Worm (Caenorhabditis elegans): ENCODE data around the gene mltn-12.

The mltn-12 gene

DNA sequence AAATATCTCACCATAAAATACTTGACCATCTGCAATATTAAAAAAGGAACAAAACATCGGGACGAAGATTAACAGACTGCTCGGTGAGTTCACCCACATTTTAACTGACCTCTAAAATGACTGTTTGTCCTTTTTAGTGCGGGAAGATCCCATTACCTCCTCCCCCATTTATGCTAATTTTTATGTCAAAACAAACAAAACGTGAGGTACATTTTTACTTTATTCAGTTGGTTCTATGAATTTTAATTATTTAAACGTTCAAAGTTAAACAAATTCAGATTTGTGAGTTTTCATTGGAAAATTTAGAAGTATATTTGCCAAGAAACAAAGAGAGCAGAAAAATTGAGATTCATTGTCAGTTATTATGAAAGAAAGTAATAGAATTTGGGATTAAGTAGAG lies 9.8 kb downstream of the mltn-12 start, which contains the start of gene C53D6.8:
TSS of gene C53D6.8 (minus strand) at position 101 of the 400 bp plus-strand sequence.
- TF ChIP-seq T23F11.4 (GFP tag; optimal IDR thresholded peaks at IDR 0.05): no peak
- no peak for TF ChIP-seq tbx-2 (tag; optimal IDR thresholded peaks at IDR 0.05)
- TF ChIP-seq hlh-30 (tag; optimal IDR thresholded peaks at IDR 0.05; ENCODE audit: insufficient read depth): no peak
- TF ChIP-seq hlh-6 (tag; optimal IDR thresholded peaks at IDR 0.05): no peak
- no peak for TF ChIP-seq elt-4 (tag; optimal IDR thresholded peaks at IDR 0.05)
- no peak for TF ChIP-seq nhr-11 (tag; optimal IDR thresholded peaks at IDR 0.05)
- no peak for TF ChIP-seq Y22D7AL.16 (tag; optimal IDR thresholded peaks at IDR 0.05)
- TF ChIP-seq lin-11 (tag; optimal IDR thresholded peaks at IDR 0.05): no peak
- no peak for TF ChIP-seq ama-1 (optimal IDR thresholded peaks at IDR 0.05)
- no peak for TF ChIP-seq ceh-14 (tag; optimal IDR thresholded peaks at IDR 0.05)
- no peak for TF ChIP-seq ref-2 (tag; optimal IDR thresholded peaks at IDR 0.05)
- TF ChIP-seq hlh-15 (tag; optimal IDR thresholded peaks at IDR 0.05): no peak
- no peak for TF ChIP-seq sox-4 (tag; optimal IDR thresholded peaks at IDR 0.05)

DNA sequence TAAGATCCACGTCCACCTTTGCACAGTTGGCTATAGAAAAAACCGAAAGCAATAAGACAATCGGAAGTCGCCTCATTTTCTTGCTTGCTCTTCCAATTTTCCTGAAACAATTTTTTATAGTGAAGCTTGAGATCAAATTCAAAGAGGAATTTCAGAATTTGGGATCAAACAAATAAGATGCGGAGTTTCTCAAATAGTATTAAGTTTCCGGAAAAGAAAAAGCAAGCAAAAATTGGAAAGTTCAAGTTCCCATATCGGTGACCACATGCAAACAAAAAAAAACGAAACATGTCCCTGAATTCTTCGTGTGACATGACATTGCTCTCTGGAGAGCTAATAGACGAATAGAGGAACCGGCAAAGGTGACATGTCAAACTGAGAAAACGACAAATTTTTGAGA lies 12.4 kb downstream of the mltn-12 start, which contains the start of gene unc-129:
TSS of gene unc-129 (minus strand) at position 101 of the 400 bp plus-strand sequence.
- no peak for TF ChIP-seq tbx-7 (tag; optimal IDR thresholded peaks at IDR 0.05)
- no peak for TF ChIP-seq npax-4 (tag; optimal IDR thresholded peaks at IDR 0.05)
- TF ChIP-seq Y22D7AL.16 (tag; optimal IDR thresholded peaks at IDR 0.05): no peak
- TF ChIP-seq C38D4.7 (GFP tag; optimal IDR thresholded peaks at IDR 0.05): no peak
- no peak for TF ChIP-seq dmd-4 (tag; optimal IDR thresholded peaks at IDR 0.05; ENCODE audit: borderline replicate concordance)

DNA sequence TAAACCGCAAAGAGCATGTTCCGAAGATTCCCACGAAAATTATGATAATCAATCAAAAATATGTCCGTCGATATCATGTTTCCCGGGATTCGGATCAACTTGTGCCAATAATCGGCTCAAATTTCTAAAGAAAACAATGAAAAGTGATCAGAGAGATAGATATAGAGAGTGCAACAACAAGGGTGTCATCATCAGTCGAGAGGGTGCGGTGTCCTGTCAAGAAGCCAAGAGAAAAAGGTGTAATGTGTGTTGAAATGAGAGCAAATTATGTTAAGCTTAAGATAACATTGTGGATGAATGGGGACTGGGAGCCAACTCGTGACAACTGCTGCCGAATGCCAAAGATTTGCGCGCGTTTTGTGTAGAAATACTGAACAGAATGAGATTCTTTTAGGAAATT lies 15.1 kb downstream of the mltn-12 start:
- TF ChIP-seq ceh-34 (tag; optimal IDR thresholded peaks at IDR 0.05) (peak; percentile 74), unc-55 (GFP tag; optimal IDR thresholded peaks at IDR 0.05) (peak; percentile 69), C08G9.2 (tag; optimal IDR thresholded peaks at IDR 0.05) (no peak), ceh-22 (tag; optimal IDR thresholded peaks at IDR 0.05) (no peak), rnt-1 (tag; optimal IDR thresholded peaks at IDR 0.05) (peak; percentile 51), ahr-1 (tag; optimal IDR thresholded peaks at IDR 0.05) (no peak), pax-1 (tag; optimal IDR thresholded peaks at IDR 0.05) (no peak)

DNA sequence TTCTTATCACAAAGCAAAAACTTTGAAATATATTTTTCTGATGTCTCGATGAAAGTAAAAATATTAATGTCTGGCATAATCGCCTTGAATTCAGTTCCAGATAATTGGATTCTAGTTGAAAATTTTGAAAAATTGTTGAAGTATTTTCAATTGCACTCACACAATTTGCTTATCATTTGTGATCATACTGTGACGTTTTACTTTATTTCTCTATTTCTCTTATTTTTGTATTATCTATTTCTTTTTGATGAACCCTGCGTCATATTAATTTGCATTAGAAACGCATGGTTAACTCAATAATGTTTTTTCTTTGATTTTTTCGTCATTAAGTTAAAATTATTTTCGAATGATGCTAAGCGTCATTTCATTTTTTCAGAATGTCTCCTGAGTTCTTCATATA lies 17.4 kb downstream of the mltn-12 start, which contains the start of gene C53D6.11:
TSS of gene C53D6.11 (plus strand) at position 328 of the 400 bp plus-strand sequence.
- no peak for TF ChIP-seq hlh-30 (tag; optimal IDR thresholded peaks at IDR 0.05; ENCODE audit: insufficient read depth)
- no peak for TF ChIP-seq sox-2 (GFP tag; IDR thresholded peaks at IDR 0.05)
- TF ChIP-seq unc-42 (tag; optimal IDR thresholded peaks at IDR 0.05): no peak
- TF ChIP-seq ceh-31 (tag; optimal IDR thresholded peaks at IDR 0.05): no peak
- no peak for TF ChIP-seq ceh-19 (GFP tag; optimal IDR thresholded peaks at IDR 0.05)
- no peak for TF ChIP-seq zip-5 (tag; optimal IDR thresholded peaks at IDR 0.05)
- no peak for TF ChIP-seq pros-1 (tag; optimal IDR thresholded peaks at IDR 0.05)
- TF ChIP-seq che-1 (tag; optimal IDR thresholded peaks at IDR 0.05): no peak
- TF ChIP-seq hlh-15 (tag; optimal IDR thresholded peaks at IDR 0.05): no peak
- TF ChIP-seq rnt-1 (tag; optimal IDR thresholded peaks at IDR 0.05): no peak
- no peak for TF ChIP-seq sox-4 (tag; optimal IDR thresholded peaks at IDR 0.05)
- no peak for TF ChIP-seq ets-4 (tag; optimal IDR thresholded peaks at IDR 0.05)

DNA sequence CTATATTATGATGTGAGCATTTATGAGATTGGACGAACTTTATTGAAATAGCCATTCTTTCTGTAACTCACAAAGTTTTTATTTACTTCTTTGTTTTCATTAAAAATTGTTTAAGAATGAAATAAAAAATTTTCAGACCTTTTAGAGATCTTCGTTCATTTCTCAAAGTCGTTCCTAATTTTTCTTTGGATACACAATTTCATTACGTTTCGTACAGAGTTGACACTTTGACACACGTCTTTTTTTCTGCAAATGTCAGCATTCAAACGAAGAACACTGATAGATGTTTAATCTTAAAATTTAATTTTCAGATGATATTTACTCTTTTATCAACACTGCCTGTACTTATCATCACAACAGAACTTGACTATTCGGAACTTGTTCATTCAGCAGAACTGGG lies 23.6 kb downstream of the mltn-12 start, which contains the start of gene acc-2:
TSS of gene acc-2 (plus strand) at position 301 of the 400 bp plus-strand sequence.
- TF ChIP-seq F13H6.1 (tag; optimal IDR thresholded peaks at IDR 0.05) (no peak), npax-4 (tag; optimal IDR thresholded peaks at IDR 0.05) (no peak), ceh-24 (tag; optimal IDR thresholded peaks at IDR 0.05) (no peak), rnt-1 (tag; optimal IDR thresholded peaks at IDR 0.05) (no peak), mec-3 (tag; optimal IDR thresholded peaks at IDR 0.05; ENCODE audit: borderline replicate concordance) (no peak)
